Worm (Caenorhabditis elegans): Measurements from ENCODE around the gene hsp-90.

The hsp-90 gene

ce11 chrV:14684359-14685312 is at the start of gene hsp-90:
Gene hsp-90, plus strand, starts transcription at chrV:14684918.
- no peak for TF ChIP-seq ref-1 (GFP tag; conservative IDR thresholded peaks at IDR 0.05)
- no peak for TF ChIP-seq med-1 (GFP tag; optimal IDR thresholded peaks at IDR 0.05; ENCODE audit: insufficient read depth)
- no peak for TF ChIP-seq T22C8.4 (GFP tag; IDR thresholded peaks at IDR 0.05)
- TF ChIP-seq klf-2 (GFP tag; conservative IDR thresholded peaks at IDR 0.05) = no peak
- TF ChIP-seq cog-1 (tag; optimal IDR thresholded peaks at IDR 0.05) = no peak
- no peak for TF ChIP-seq flt-1 (GFP tag; IDR thresholded peaks at IDR 0.05)
- no peak for TF ChIP-seq tab-1 (GFP tag; IDR thresholded peaks at IDR 0.05)
- no peak for TF ChIP-seq ztf-29 (GFP tag; IDR thresholded peaks at IDR 0.05)
- TF ChIP-seq ztf-23 (GFP tag; IDR thresholded peaks at IDR 0.05) = no peak

- TF ChIP-seq flt-1 (GFP tag; IDR thresholded peaks at IDR 0.05) = no peak
- TF ChIP-seq tab-1 (GFP tag; IDR thresholded peaks at IDR 0.05) = no peak
- no peak for TF ChIP-seq cog-1 (tag; optimal IDR thresholded peaks at IDR 0.05)
- TF ChIP-seq ztf-29 (GFP tag; IDR thresholded peaks at IDR 0.05) = no peak
- TF ChIP-seq ztf-23 (GFP tag; IDR thresholded peaks at IDR 0.05) = no peak
- no peak for TF ChIP-seq ref-1 (GFP tag; conservative IDR thresholded peaks at IDR 0.05)
- no peak for TF ChIP-seq klf-2 (GFP tag; conservative IDR thresholded peaks at IDR 0.05)
- TF ChIP-seq med-1 (GFP tag; optimal IDR thresholded peaks at IDR 0.05; ENCODE audit: insufficient read depth) = no peak
- no peak for TF ChIP-seq T22C8.4 (GFP tag; IDR thresholded peaks at IDR 0.05)
These were observed 49.6 kb upstream of the hsp-90 start, which contains the start of gene F43D2.6 for ce11 chrV:14635119-14635518. Gene F43D2.6, minus strand, starts transcription at chrV:14635180.

ce11 chrV:14638075-14638474 is 46.6 kb upstream of the hsp-90 start:
- TF ChIP-seq med-1 (GFP tag; optimal IDR thresholded peaks at IDR 0.05; ENCODE audit: insufficient read depth) = no peak
- TF ChIP-seq ztf-29 (GFP tag; IDR thresholded peaks at IDR 0.05) = no peak
- TF ChIP-seq tab-1 (GFP tag; IDR thresholded peaks at IDR 0.05) = no peak
- no peak for TF ChIP-seq ztf-23 (GFP tag; IDR thresholded peaks at IDR 0.05)
- TF ChIP-seq klf-2 (GFP tag; conservative IDR thresholded peaks at IDR 0.05) = no peak
- TF ChIP-seq T22C8.4 (GFP tag; IDR thresholded peaks at IDR 0.05) = no peak
- no peak for TF ChIP-seq flt-1 (GFP tag; IDR thresholded peaks at IDR 0.05)
- no peak for TF ChIP-seq ref-1 (GFP tag; conservative IDR thresholded peaks at IDR 0.05)
- no peak for TF ChIP-seq cog-1 (tag; optimal IDR thresholded peaks at IDR 0.05)

- no peak for TF ChIP-seq T22C8.4 (GFP tag; IDR thresholded peaks at IDR 0.05)
- TF ChIP-seq ref-1 (GFP tag; conservative IDR thresholded peaks at IDR 0.05) = no peak
- TF ChIP-seq ztf-23 (GFP tag; IDR thresholded peaks at IDR 0.05) = no peak
- TF ChIP-seq cog-1 (tag; optimal IDR thresholded peaks at IDR 0.05) = no peak
- TF ChIP-seq tab-1 (GFP tag; IDR thresholded peaks at IDR 0.05) = no peak
- no peak for TF ChIP-seq klf-2 (GFP tag; conservative IDR thresholded peaks at IDR 0.05)
- TF ChIP-seq flt-1 (GFP tag; IDR thresholded peaks at IDR 0.05) = no peak
- TF ChIP-seq med-1 (GFP tag; optimal IDR thresholded peaks at IDR 0.05; ENCODE audit: insufficient read depth) = no peak
- no peak for TF ChIP-seq ztf-29 (GFP tag; IDR thresholded peaks at IDR 0.05)
These were observed 44.6 kb upstream of the hsp-90 start, which contains the start of gene F43D2.7 for ce11 chrV:14640071-14640470. Gene F43D2.7, minus strand, starts transcription at chrV:14640171.

- TF ChIP-seq ztf-23 (GFP tag; IDR thresholded peaks at IDR 0.05) = no peak
- no peak for TF ChIP-seq med-1 (GFP tag; optimal IDR thresholded peaks at IDR 0.05; ENCODE audit: insufficient read depth)
- TF ChIP-seq ztf-29 (GFP tag; IDR thresholded peaks at IDR 0.05) = no peak
- TF ChIP-seq klf-2 (GFP tag; conservative IDR thresholded peaks at IDR 0.05) = no peak
- no peak for TF ChIP-seq cog-1 (tag; optimal IDR thresholded peaks at IDR 0.05)
- TF ChIP-seq tab-1 (GFP tag; IDR thresholded peaks at IDR 0.05) = no peak
- TF ChIP-seq T22C8.4 (GFP tag; IDR thresholded peaks at IDR 0.05) = no peak
- TF ChIP-seq ref-1 (GFP tag; conservative IDR thresholded peaks at IDR 0.05) = no peak
- no peak for TF ChIP-seq flt-1 (GFP tag; IDR thresholded peaks at IDR 0.05)
These were observed 43.9 kb upstream of the hsp-90 start, which contains the start of gene C54G10.1 for ce11 chrV:14640769-14641168. Gene C54G10.1, plus strand, starts transcription at chrV:14641101.

- TF ChIP-seq tab-1 (GFP tag; IDR thresholded peaks at IDR 0.05) (no peak), med-1 (GFP tag; optimal IDR thresholded peaks at IDR 0.05; ENCODE audit: insufficient read depth) (no peak), ztf-23 (GFP tag; IDR thresholded peaks at IDR 0.05) (no peak), flt-1 (GFP tag; IDR thresholded peaks at IDR 0.05) (no peak), ztf-29 (GFP tag; IDR thresholded peaks at IDR 0.05) (no peak), cog-1 (tag; optimal IDR thresholded peaks at IDR 0.05) (no peak), T22C8.4 (GFP tag; IDR thresholded peaks at IDR 0.05) (no peak), klf-2 (GFP tag; conservative IDR thresholded peaks at IDR 0.05) (no peak), ref-1 (GFP tag; conservative IDR thresholded peaks at IDR 0.05) (no peak)
These were observed 42.7 kb upstream of the hsp-90 start for ce11 chrV:14642016-14642415.

ce11 chrV:14645817-14646789 is 38.6 kb upstream of the hsp-90 start, which contains the start of the genes rfc-1 and pmp-3:
Gene rfc-1, minus strand, starts transcription at chrV:14645979.
Gene pmp-3, plus strand, starts transcription at chrV:14646739.
- TF ChIP-seq ref-1 (GFP tag; conservative IDR thresholded peaks at IDR 0.05) (no peak), flt-1 (GFP tag; IDR thresholded peaks at IDR 0.05) (0 out of 2 replicates have a peak, but pooled peaks have one; percentile 38)

- TF ChIP-seq ztf-29 (GFP tag; IDR thresholded peaks at IDR 0.05) (no peak), ref-1 (GFP tag; conservative IDR thresholded peaks at IDR 0.05) (no peak), flt-1 (GFP tag; IDR thresholded peaks at IDR 0.05) (no peak), tab-1 (GFP tag; IDR thresholded peaks at IDR 0.05) (no peak), T22C8.4 (GFP tag; IDR thresholded peaks at IDR 0.05) (no peak), med-1 (GFP tag; optimal IDR thresholded peaks at IDR 0.05; ENCODE audit: insufficient read depth) (no peak)
These were observed 35.9 kb upstream of the hsp-90 start for ce11 chrV:14648825-14649224.
